Worm (Caenorhabditis elegans): ENCODE results near the gene F44B9.9.
A peak's percentile ranks its signal among the peaks of the same experiment; 100 is the strongest.

F44B9.9 gene

ce11 chrIII:8027942-8028341, 2.9 kb downstream of the F44B9.9 start, which contains the start of gene mdt-30:
mdt-30 (minus strand) TSS chrIII:8028042.
- no peak for TF ChIP-seq nhr-237 (tag; optimal IDR thresholded peaks at IDR 0.05)
- no peak for TF ChIP-seq R02D3.7 (tag; optimal IDR thresholded peaks at IDR 0.05)
- no peak for TF ChIP-seq nhr-28 (tag; optimal IDR thresholded peaks at IDR 0.05)
- TF ChIP-seq aha-1 (tag) = peak; percentile 28
- no peak for TF ChIP-seq lin-1 (GFP tag; IDR thresholded peaks at IDR 0.05)
- no peak for TF ChIP-seq saeg-2 (GFP tag; IDR thresholded peaks at IDR 0.05)

ce11 chrIII:8022077-8022476, 8.8 kb downstream of the F44B9.9 start, which contains the start of gene F44B9.2:
F44B9.2 (plus strand) TSS chrIII:8022463.
- peak; percentile 46 for TF ChIP-seq aha-1 (tag)
- TF ChIP-seq spr-3 (GFP tag; optimal IDR thresholded peaks at IDR 0.05) = no peak
- peak in 1 of 2 experiments; percentile 95 for TF ChIP-seq unc-62 (GFP tag; optimal IDR thresholded peaks at IDR 0.05 in 1 of 2)
- no peak for TF ChIP-seq unc-62 (tag; optimal IDR thresholded peaks at IDR 0.05)

- TF ChIP-seq rbr-2 (tag; optimal IDR thresholded peaks at IDR 0.05) = peak; percentile 57
- TF ChIP-seq mdl-1 (tag; optimal IDR thresholded peaks at IDR 0.05) = peak in 1 of 2 experiments; percentile 14
- no peak for TF ChIP-seq spr-3 (GFP tag; optimal IDR thresholded peaks at IDR 0.05)
- TF ChIP-seq php-3 (GFP tag; IDR thresholded peaks at IDR 0.05) = no peak
- peak; percentile 78 for TF ChIP-seq dve-1 (tag; optimal IDR thresholded peaks at IDR 0.05; ENCODE audit: insufficient read depth)
- no peak for TF ChIP-seq set-16 (GFP tag; IDR thresholded peaks at IDR 0.05)
- TF ChIP-seq arid-1 (GFP tag; conservative IDR thresholded peaks at IDR 0.05) = peak; percentile 43; the same call in 1 of the 2 replicates
- TF ChIP-seq vab-7 (GFP tag; IDR thresholded peaks at IDR 0.05) = 0 out of 2 replicates have a peak, but pooled peaks have one; percentile 25
- peak; percentile 70 for TF ChIP-seq hmg-1.1 (GFP tag; IDR thresholded peaks at IDR 0.05)
- peak; percentile 87 for TF ChIP-seq nhr-6 (tag; optimal IDR thresholded peaks at IDR 0.05)
- peak; percentile 79 for TF ChIP-seq mep-1 (tag; optimal IDR thresholded peaks at IDR 0.05)
- peak; percentile 11 for TF ChIP-seq nhr-25 (tag; optimal IDR thresholded peaks at IDR 0.05; ENCODE audit: borderline replicate concordance, insufficient read depth)
- TF ChIP-seq lin-13 (GFP tag; optimal IDR thresholded peaks at IDR 0.05) = peak; percentile 84
- TF ChIP-seq mdt-29 (GFP tag; IDR thresholded peaks at IDR 0.05) = 0 out of 2 replicates have a peak, but pooled peaks have one; percentile 18
- TF ChIP-seq daf-16 (GFP tag; optimal IDR thresholded peaks at IDR 0.05) = no peak
- TF ChIP-seq daf-16 (tag; optimal IDR thresholded peaks at IDR 0.05) = peak; percentile 51
- TF ChIP-seq F37D6.2 (tag; optimal IDR thresholded peaks at IDR 0.05) = peak; percentile 24
- no peak for TF ChIP-seq fos-1 (tag; optimal IDR thresholded peaks at IDR 0.05)
- TF ChIP-seq madf-5 (GFP tag; IDR thresholded peaks at IDR 0.05) = no peak
- TF ChIP-seq hif-1 (tag; optimal IDR thresholded peaks at IDR 0.05) = peak in 1 of 2 experiments; percentile 58
- peak; percentile 62 for TF ChIP-seq mxl-3 (GFP tag; optimal IDR thresholded peaks at IDR 0.05)
- TF ChIP-seq nhr-42 (GFP tag; IDR thresholded peaks at IDR 0.05) = 0 out of 2 replicates have a peak, but pooled peaks have one; percentile 20
- TF ChIP-seq hlh-11 (tag; optimal IDR thresholded peaks at IDR 0.05) = peak; percentile 91
- peak in 1 of 2 experiments; percentile 90 for TF ChIP-seq lsy-2 (tag; optimal IDR thresholded peaks at IDR 0.05)
- 0 out of 2 replicates have a peak, but pooled peaks have one; percentile 21 for TF ChIP-seq madf-9 (GFP tag; conservative IDR thresholded peaks at IDR 0.05)
- no peak for TF ChIP-seq snpc-1.2 (GFP tag; IDR thresholded peaks at IDR 0.05)
- no peak for TF ChIP-seq mxl-2 (GFP tag; conservative IDR thresholded peaks at IDR 0.05)
- no peak for TF ChIP-seq nhr-111 (GFP tag; optimal IDR thresholded peaks at IDR 0.05)
- TF ChIP-seq dpl-1 (GFP tag; optimal IDR thresholded peaks at IDR 0.05) = peak; percentile 89
- TF ChIP-seq snpc-4 (tag; optimal IDR thresholded peaks at IDR 0.05) = no peak
- TF ChIP-seq unc-130 (GFP tag; optimal IDR thresholded peaks at IDR 0.05) = peak; percentile 17
- TF ChIP-seq ZK546.5 (tag; optimal IDR thresholded peaks at IDR 0.05) = no peak
- no peak for TF ChIP-seq pha-4 (GFP tag; IDR thresholded peaks at IDR 0.05)
- peak; percentile 74 for TF ChIP-seq pha-4 (tag; optimal IDR thresholded peaks at IDR 0.05)
- peak; percentile 58 for TF ChIP-seq ceh-28 (tag; optimal IDR thresholded peaks at IDR 0.05)
- TF ChIP-seq mes-2 (tag; optimal IDR thresholded peaks at IDR 0.05; ENCODE audit: poor library complexity, severe bottlenecking) = peak; percentile 91
- peak; percentile 6 for TF ChIP-seq aha-1 (tag)
- TF ChIP-seq nhr-77 (tag; optimal IDR thresholded peaks at IDR 0.05) = peak; percentile 17
- no peak for TF ChIP-seq Y5F2A.4 (GFP tag; optimal IDR thresholded peaks at IDR 0.05)
Measured at ce11 chrIII:8020823-8021332, 10.0 kb downstream of the F44B9.9 start, which contains the start of gene lin-36. lin-36 (minus strand) TSS chrIII:8020873.
